Fruit fly (Drosophila melanogaster): ENCODE measurements around the gene LPCAT.

- TF ChIP-seq CG17806 (tag; optimal IDR thresholded peaks at IDR 0.05): no peak
- no peak for TF ChIP-seq D1 (tag; optimal IDR thresholded peaks at IDR 0.05)
- no peak for TF ChIP-seq EcR (GFP tag; optimal IDR thresholded peaks at IDR 0.05)
- no peak for TF ChIP-seq CG13204 (GFP tag; optimal IDR thresholded peaks at IDR 0.05)
- TF ChIP-seq Pif1B (GFP tag; optimal IDR thresholded peaks at IDR 0.05): no peak
Measured at dm6 chrX:9600818-9601732, 21.3 kb upstream of the LPCAT start, which contains the start of gene Gga.
